Fruit fly (Drosophila melanogaster): ENCODE measurements around the gene CG15478.
A peak's percentile ranks its signal among the peaks of the same experiment; 100 is the strongest.

CG15478 gene

dm6 chrX:7691947-7692739 is 25.6 kb downstream of the CG15478 start (continued):
- TF ChIP-seq Dfd (GFP tag; optimal IDR thresholded peaks at IDR 0.05), result no peak
- peak; percentile 72; the same call in 2 of the 3 replicates for TF ChIP-seq CG2889 (GFP tag; IDR thresholded peaks at IDR 0.05)
- TF ChIP-seq unpg (GFP tag; optimal IDR thresholded peaks at IDR 0.05), result peak; percentile 80
- TF ChIP-seq stwl (tag; optimal IDR thresholded peaks at IDR 0.05), result no peak
- TF ChIP-seq Asciz (GFP tag; optimal IDR thresholded peaks at IDR 0.05), result peak; percentile 63
- TF ChIP-seq CG4424 (GFP tag; optimal IDR thresholded peaks at IDR 0.05), result peak; percentile 78
- TF ChIP-seq CG10147 (GFP tag; optimal IDR thresholded peaks at IDR 0.05), result peak; percentile 82
- peak; percentile 64 for TF ChIP-seq Nf-YB (GFP tag; optimal IDR thresholded peaks at IDR 0.05)
- TF ChIP-seq mirr (GFP tag; optimal IDR thresholded peaks at IDR 0.05), result no peak
- TF ChIP-seq CG14860 (GFP tag; IDR thresholded peaks at IDR 0.05; ENCODE audit: partially characterized antibody), result no peak
- TF ChIP-seq ash1 (GFP tag; optimal IDR thresholded peaks at IDR 0.05), result no peak
- TF ChIP-seq CG30403 (GFP tag; optimal IDR thresholded peaks at IDR 0.05), result peak; percentile 84
- no peak for TF ChIP-seq D (optimal IDR thresholded peaks at IDR 0.05)
- TF ChIP-seq D (GFP tag; optimal IDR thresholded peaks at IDR 0.05), result peak; percentile 33
- no peak for TF ChIP-seq CG2202 (tag; optimal IDR thresholded peaks at IDR 0.05)
- peak; percentile 76 for TF ChIP-seq CG12391 (tag; optimal IDR thresholded peaks at IDR 0.05)
- TF ChIP-seq shn (GFP tag; optimal IDR thresholded peaks at IDR 0.05), result peak; percentile 71
- peak; percentile 93 for TF ChIP-seq Atf6 (GFP tag; IDR thresholded peaks at IDR 0.05)
- TF ChIP-seq Optix (GFP tag; IDR thresholded peaks at IDR 0.05), result no peak
- peak; percentile 73 for TF ChIP-seq CG11504 (tag; optimal IDR thresholded peaks at IDR 0.05)
- TF ChIP-seq toy (GFP tag; IDR thresholded peaks at IDR 0.05), result no peak
- no peak for TF ChIP-seq CG1024 (GFP tag; IDR thresholded peaks at IDR 0.05)
- TF ChIP-seq gt (GFP tag; IDR thresholded peaks at IDR 0.05), result no peak
- 0 out of 2 replicates have a peak, but pooled peaks have one; percentile 17 for TF ChIP-seq CG16779 (GFP tag; IDR thresholded peaks at IDR 0.05)
- peak; percentile 9 for TF ChIP-seq CG5180 (GFP tag; optimal IDR thresholded peaks at IDR 0.05)
- TF ChIP-seq Vsx1 (GFP tag; optimal IDR thresholded peaks at IDR 0.05), result peak; percentile 19
- no peak for TF ChIP-seq CG10565 (GFP tag; optimal IDR thresholded peaks at IDR 0.05)
- no peak for TF ChIP-seq MESR4 (GFP tag; optimal IDR thresholded peaks at IDR 0.05)
- peak; percentile 56 for TF ChIP-seq Fer2 (tag; optimal IDR thresholded peaks at IDR 0.05)
- TF ChIP-seq Lim3 (GFP tag; IDR thresholded peaks at IDR 0.05), result no peak
- 0 out of 2 replicates have a peak, but pooled peaks have one; percentile 6 for TF ChIP-seq ap (GFP tag; IDR thresholded peaks at IDR 0.05)
- TF ChIP-seq CG17829 (tag; optimal IDR thresholded peaks at IDR 0.05), result peak; percentile 56
- peak in 1 of 2 experiments; percentile 55 for TF ChIP-seq Eip74EF (GFP tag; optimal IDR thresholded peaks at IDR 0.05)
- no peak for TF ChIP-seq hth (optimal IDR thresholded peaks at IDR 0.05)
- TF ChIP-seq tll (GFP tag; optimal IDR thresholded peaks at IDR 0.05), result no peak
- TF ChIP-seq inv (GFP tag; IDR thresholded peaks at IDR 0.05; ENCODE audit: partially characterized antibody), result no peak
- TF ChIP-seq sr (GFP tag; IDR thresholded peaks at IDR 0.05), result no peak
- TF ChIP-seq CG10267 (tag; optimal IDR thresholded peaks at IDR 0.05), result peak; percentile 57
- TF ChIP-seq hbn (GFP tag; IDR thresholded peaks at IDR 0.05; ENCODE audit: partially characterized antibody), result no peak
- TF ChIP-seq CG13775 (GFP tag; optimal IDR thresholded peaks at IDR 0.05), result peak; percentile 63
- TF ChIP-seq CG5953 (GFP tag; IDR thresholded peaks at IDR 0.05), result 0 out of 2 replicates have a peak, but pooled peaks have one; percentile 57
- TF ChIP-seq otp (GFP tag; IDR thresholded peaks at IDR 0.05), result no peak
- TF ChIP-seq CG4854 (GFP tag; optimal IDR thresholded peaks at IDR 0.05), result peak; percentile 75
- TF ChIP-seq CG14710 (tag; optimal IDR thresholded peaks at IDR 0.05), result peak; percentile 48
- peak; percentile 42 for TF ChIP-seq az2 (GFP tag; optimal IDR thresholded peaks at IDR 0.05)
- TF ChIP-seq nom (GFP tag; optimal IDR thresholded peaks at IDR 0.05), result peak; percentile 97
- no peak for TF ChIP-seq tup (GFP tag; optimal IDR thresholded peaks at IDR 0.05)
- TF ChIP-seq CG43689 (GFP tag; IDR thresholded peaks at IDR 0.05), result no peak

Measured in whole organism, embryonic.